Worm (Caenorhabditis elegans): ENCODE measurements around the gene eak-4.

Gene eak-4

DNA sequence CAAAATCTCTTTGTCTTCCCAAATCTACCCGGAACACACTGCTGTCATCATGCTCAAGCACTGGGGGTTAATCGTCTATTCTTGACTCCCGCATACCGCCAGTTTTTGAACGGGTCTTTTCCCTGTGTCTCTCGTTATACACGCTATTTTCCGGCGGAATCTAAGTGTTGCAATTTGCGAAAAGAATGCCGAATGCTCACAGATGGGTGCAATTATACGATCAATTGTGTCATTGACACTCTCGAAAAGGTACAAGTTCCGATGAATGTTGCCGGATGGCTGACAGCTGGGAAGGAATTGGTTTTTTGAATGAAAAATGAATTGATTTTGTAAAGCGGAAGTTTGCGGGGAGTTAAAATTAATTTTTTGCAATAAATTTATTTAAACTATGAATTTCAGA is 26.6 kb upstream of the eak-4 start:
- TF ChIP-seq lin-29 (GFP tag; IDR thresholded peaks at IDR 0.05), result no peak
- TF ChIP-seq snpc-1.2 (GFP tag; IDR thresholded peaks at IDR 0.05), result no peak
- TF ChIP-seq lin-13 (GFP tag; optimal IDR thresholded peaks at IDR 0.05), result no peak
- no peak for TF ChIP-seq mxl-2 (GFP tag; conservative IDR thresholded peaks at IDR 0.05)
- no peak for TF ChIP-seq ztf-7 (tag; optimal IDR thresholded peaks at IDR 0.05)
- no peak for TF ChIP-seq Y5F2A.4 (GFP tag; optimal IDR thresholded peaks at IDR 0.05)
- TF ChIP-seq mes-2 (tag; optimal IDR thresholded peaks at IDR 0.05; ENCODE audit: poor library complexity, severe bottlenecking), result no peak
- no peak for TF ChIP-seq ctbp-1 (GFP tag; IDR thresholded peaks at IDR 0.05)
- TF ChIP-seq vab-7 (GFP tag; IDR thresholded peaks at IDR 0.05), result no peak
- TF ChIP-seq hmg-1.1 (GFP tag; IDR thresholded peaks at IDR 0.05), result no peak
- no peak for TF ChIP-seq unc-130 (GFP tag; optimal IDR thresholded peaks at IDR 0.05)
- no peak for TF ChIP-seq mdt-29 (GFP tag; IDR thresholded peaks at IDR 0.05)
- no peak for TF ChIP-seq lin-39 (tag; optimal IDR thresholded peaks at IDR 0.05)

DNA sequence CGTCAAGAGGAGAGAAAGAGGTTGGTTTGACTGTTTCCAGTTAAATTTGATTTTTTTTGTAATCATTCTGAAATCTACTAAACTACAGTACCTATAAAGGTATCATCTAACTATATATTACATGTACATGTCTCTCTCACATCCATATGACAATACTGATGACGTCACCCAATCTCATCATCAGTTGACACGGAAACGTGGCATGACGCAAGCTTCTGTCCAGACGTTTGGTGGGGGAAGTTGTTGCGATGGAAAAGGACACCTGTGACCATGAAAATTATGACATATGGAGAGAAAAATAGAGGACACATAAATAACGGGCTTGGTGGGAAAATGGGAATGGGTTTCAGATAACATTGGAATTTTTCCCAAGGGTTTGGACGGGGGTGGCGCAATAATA is 23.7 kb upstream of the eak-4 start:
- TF ChIP-seq T20F7.1 (GFP tag; optimal IDR thresholded peaks at IDR 0.05) (no peak), Y5F2A.4 (GFP tag; optimal IDR thresholded peaks at IDR 0.05) (no peak), mxl-2 (GFP tag; conservative IDR thresholded peaks at IDR 0.05) (no peak), lin-15B (tag; optimal IDR thresholded peaks at IDR 0.05) (no peak), nhr-41 (GFP tag; IDR thresholded peaks at IDR 0.05) (no peak), mdt-29 (GFP tag; IDR thresholded peaks at IDR 0.05) (no peak), spr-3 (GFP tag; optimal IDR thresholded peaks at IDR 0.05) (no peak), lin-13 (GFP tag; optimal IDR thresholded peaks at IDR 0.05) (no peak), unc-62 (GFP tag; optimal IDR thresholded peaks at IDR 0.05 in 1 of 2) (no peak), unc-62 (tag; optimal IDR thresholded peaks at IDR 0.05) (no peak), nhr-6 (tag; optimal IDR thresholded peaks at IDR 0.05) (no peak), ztf-7 (tag; optimal IDR thresholded peaks at IDR 0.05) (no peak), nhr-237 (tag; optimal IDR thresholded peaks at IDR 0.05) (no peak), spr-1 (tag; optimal IDR thresholded peaks at IDR 0.05) (no peak)

DNA sequence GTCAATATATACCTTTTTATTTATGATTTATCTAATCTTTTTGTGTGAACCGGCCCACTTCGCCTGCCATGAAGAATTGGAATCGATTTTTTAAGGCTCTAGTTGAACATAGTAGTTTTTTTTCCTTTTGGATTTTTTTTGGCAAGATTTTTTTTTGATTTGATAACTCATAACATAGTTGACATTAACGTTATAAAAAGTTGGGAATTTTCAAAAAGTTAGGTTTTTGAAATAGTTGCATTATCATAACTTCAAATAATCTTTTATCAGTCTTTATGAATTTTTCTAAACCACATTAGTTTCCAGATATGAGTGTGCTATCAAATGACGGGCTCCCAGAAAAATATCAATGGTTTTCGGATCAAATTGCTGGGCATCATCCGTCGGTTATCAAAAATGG is 22.5 kb upstream of the eak-4 start, which contains the start of gene ipmk-1:
ipmk-1 (plus strand) TSS at position 301 of the 400 bp plus-strand sequence.
- TF ChIP-seq ama-1 (optimal IDR thresholded peaks at IDR 0.05), result no peak
- no peak for TF ChIP-seq php-3 (GFP tag; IDR thresholded peaks at IDR 0.05)
- TF ChIP-seq aly-2 (tag; optimal IDR thresholded peaks at IDR 0.05), result no peak
- no peak for TF ChIP-seq nhr-77 (tag; optimal IDR thresholded peaks at IDR 0.05)
- no peak for TF ChIP-seq nhr-6 (tag; optimal IDR thresholded peaks at IDR 0.05)
- TF ChIP-seq dmd-6 (GFP tag; IDR thresholded peaks at IDR 0.05), result no peak

DNA sequence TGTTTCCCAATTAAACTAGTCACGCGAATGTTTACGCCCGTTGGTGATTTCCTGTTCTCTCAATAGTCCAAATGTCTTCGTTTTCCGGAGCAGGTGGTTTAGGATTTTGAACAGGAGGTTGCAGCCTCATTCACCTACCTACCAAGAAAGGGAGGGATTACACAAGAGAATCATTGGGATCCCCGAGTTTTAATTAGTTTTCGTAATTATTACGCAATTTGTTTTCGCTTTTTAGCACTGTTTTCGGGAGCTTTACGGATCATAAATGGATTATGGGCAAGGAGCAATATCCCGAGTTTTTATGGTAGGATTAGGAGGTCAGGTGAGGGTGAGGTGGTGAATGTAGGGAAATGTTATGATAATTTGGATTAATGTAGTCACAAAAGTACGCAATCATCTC is 20.6 kb upstream of the eak-4 start:
- TF ChIP-seq unc-39 (tag; optimal IDR thresholded peaks at IDR 0.05), result no peak
- TF ChIP-seq Y75B8A.6 (GFP tag; IDR thresholded peaks at IDR 0.05), result no peak
- TF ChIP-seq jun-1 (tag; optimal IDR thresholded peaks at IDR 0.05), result no peak
- TF ChIP-seq lsy-2 (tag; optimal IDR thresholded peaks at IDR 0.05), result no peak
- TF ChIP-seq ceh-82 (tag; optimal IDR thresholded peaks at IDR 0.05), result no peak
- no peak for TF ChIP-seq pqm-1 (tag; optimal IDR thresholded peaks at IDR 0.05)
- no peak for TF ChIP-seq zag-1 (tag; optimal IDR thresholded peaks at IDR 0.05)
- TF ChIP-seq mdt-29 (GFP tag; IDR thresholded peaks at IDR 0.05), result no peak
- no peak for TF ChIP-seq dpl-1 (GFP tag; optimal IDR thresholded peaks at IDR 0.05)
- TF ChIP-seq zfp-3 (GFP tag; conservative IDR thresholded peaks at IDR 0.05), result no peak
- no peak for TF ChIP-seq spr-1 (tag; optimal IDR thresholded peaks at IDR 0.05)
- TF ChIP-seq lir-3 (tag; optimal IDR thresholded peaks at IDR 0.05), result no peak
- no peak for TF ChIP-seq mxl-2 (GFP tag; conservative IDR thresholded peaks at IDR 0.05)
- TF ChIP-seq ceh-32 (tag; optimal IDR thresholded peaks at IDR 0.05; ENCODE audit: poor library complexity), result no peak
- TF ChIP-seq lin-29 (GFP tag; IDR thresholded peaks at IDR 0.05), result no peak
- TF ChIP-seq nhr-48 (tag; optimal IDR thresholded peaks at IDR 0.05), result no peak
- TF ChIP-seq hlh-11 (tag; optimal IDR thresholded peaks at IDR 0.05), result no peak
